Fruit fly (Drosophila melanogaster) whole organism, prepupa: Measurements from ENCODE around the gene ScsbetaG.
A peak's percentile ranks its signal among the peaks of the same experiment; 100 is the strongest.

Experiments
- CG6163 ChIP-seq: fragments of 200-800 bp; sonication (Bioruptor generic); IDR thresholded peaks from 3 replicates; pipeline ENCODE4 v1.3.6; 2022; ENCODE audit warnings: missing biosample characterization, missing genetic modification characterization
- CG8319 ChIP-seq: fragments of 200-800 bp; sonication (Bioruptor generic); optimal IDR thresholded peaks from 3 replicates; lab custom pipeline; 2016; ENCODE audit warnings: missing biosample characterization, missing genetic modification characterization
- Smox ChIP-seq: fragments of 200-800 bp; sonication (Bioruptor generic); optimal IDR thresholded peaks from 3 replicates; lab custom pipeline; 2016; ENCODE audit warnings: missing biosample characterization, missing genetic modification characterization

- TF ChIP-seq CG6163 (GFP tag; lab: Robert Waterston, UW) (peak; percentile 55; the same call in 1 of the 3 replicates), Smox (GFP tag; lab: Kevin White, UChicago) (no peak), CG8319 (no peak)
Measured at dm6 chr3L:5571051-5571450, 7.6 kb upstream of the ScsbetaG start.
